Fruit fly (Drosophila melanogaster) Kc167 (cell line): ENCODE measurements around the gene robl22E.

Source experiments
- Myc ChIP-seq: fragments of >200 bp; optimal IDR thresholded peaks from 2 replicates; lab custom pipeline; 2017; ENCODE audit warnings: missing external identifiers
- ttk ChIP-seq: sonication (Bioruptor generic); optimal IDR thresholded peaks from 2 replicates; lab custom pipeline; 2017; ENCODE audit warnings: missing external identifiers

- TF ChIP-seq Myc (no peak), ttk (no peak)
Observed at dm6 chr2L:2242139-2242538, 48.4 kb downstream of the robl22E start, which contains the start of gene CG4267.
